Worm (Caenorhabditis elegans) whole organism, late embryonic: ENCODE results near the gene F09B12.5.

Source experiments
- F13H6.1 ChIP-seq: sonication (generic microtip); optimal IDR thresholded peaks from 2 replicates; lab custom pipeline; 2016; ENCODE audit warnings: missing genetic modification characterization, missing compliant biosample characterization
- K02D7.2 ChIP-seq: sonication (generic microtip); optimal IDR thresholded peaks from 2 replicates; lab custom pipeline; 2017; ENCODE audit warnings: mild to moderate bottlenecking, missing genetic modification characterization, missing compliant biosample characterization
- ama-1 ChIP-seq: fragments of 150-350 bp; optimal IDR thresholded peaks from 2 replicates; lab custom pipeline; 2014
- dve-1 ChIP-seq: sonication (generic microtip); optimal IDR thresholded peaks from 2 replicates; lab custom pipeline; 2017; ENCODE audit warnings: antibody characterized with exemption, mild to moderate bottlenecking, missing genetic modification characterization, missing compliant biosample characterization
- eyg-1 ChIP-seq: sonication (generic microtip); optimal IDR thresholded peaks from 2 replicates; lab custom pipeline; 2016; ENCODE audit warnings: missing genotype, missing genetic modification characterization, missing compliant biosample characterization
- hlh-13 ChIP-seq: fragments of 200-800 bp; sonication (Bioruptor generic); optimal IDR thresholded peaks from 2 replicates; lab custom pipeline; 2018; ENCODE audit warnings: mild to moderate bottlenecking, missing genetic modification characterization, missing compliant biosample characterization
- hlh-30 ChIP-seq: sonication (generic microtip); optimal IDR thresholded peaks from 2 replicates; lab custom pipeline; 2017; ENCODE audit warnings: antibody characterized with exemption, missing genetic modification characterization, missing compliant biosample characterization; ENCODE audit not compliant: insufficient read depth
- hlh-8 ChIP-seq: sonication (generic microtip); optimal IDR thresholded peaks from 2 replicates; lab custom pipeline; 2016; ENCODE audit warnings: missing genotype, missing genetic modification characterization, missing compliant biosample characterization
- lin-11 ChIP-seq: fragments of 200-800 bp; sonication (Bioruptor generic); optimal IDR thresholded peaks from 2 replicates; lab custom pipeline; 2018; ENCODE audit warnings: mild to moderate bottlenecking, missing genetic modification characterization, missing compliant biosample characterization
- madf-2 ChIP-seq: sonication (generic microtip); optimal IDR thresholded peaks from 2 replicates; lab custom pipeline; 2017; ENCODE audit warnings: missing genetic modification characterization, missing compliant biosample characterization
- mec-3 ChIP-seq: sonication (generic microtip); optimal IDR thresholded peaks from 2 replicates; lab custom pipeline; 2016; ENCODE audit warnings: borderline replicate concordance, missing genetic modification characterization, missing compliant biosample characterization
- pat-9 ChIP-seq: fragments of 200-800 bp; sonication (Bioruptor generic); optimal IDR thresholded peaks from 2 replicates; lab custom pipeline; 2018; ENCODE audit warnings: mild to moderate bottlenecking, missing genetic modification characterization, moderate library complexity, missing compliant biosample characterization
- pha-4 ChIP-seq: fragments of 150-350 bp; optimal IDR thresholded peaks from 2 replicates; lab custom pipeline; 2018; ENCODE audit warnings: missing biosample characterization, missing genetic modification reagents, missing genetic modification characterization
- ttx-3 ChIP-seq: sonication (generic microtip); optimal IDR thresholded peaks from 2 replicates; lab custom pipeline; 2016; ENCODE audit warnings: missing genetic modification reagents, missing genetic modification characterization, missing compliant biosample characterization

ce11 chrX:15116514-15116913, 32.0 kb downstream of the F09B12.5 start, which contains the start of gene R07D5.2:
- TF ChIP-seq mec-3 (tag; lab: Kevin White, UChicago) (no peak), hlh-13 (GFP tag; lab: Kevin White, UChicago) (no peak), K02D7.2 (tag; lab: Kevin White, UChicago) (no peak), ama-1 (lab: Kevin White, UChicago) (no peak), eyg-1 (tag; lab: Kevin White, UChicago) (no peak), hlh-30 (tag; lab: Kevin White, UChicago) (no peak), pat-9 (tag; lab: Kevin White, UChicago) (no peak), ttx-3 (tag; lab: Kevin White, UChicago) (no peak), madf-2 (no peak), dve-1 (no peak), pha-4 (no peak), F13H6.1 (no peak), hlh-8 (no peak), lin-11 (no peak)
